Fruit fly (Drosophila melanogaster) whole organism, pupa: Measurements from ENCODE around the gene Atac1.

Experiments
- CG10348 ChIP-seq: fragments of 200-800 bp; sonication (Bioruptor generic); IDR thresholded peaks from 2 replicates; pipeline ENCODE4 v1.3.6; 2022; ENCODE audit warnings: missing biosample characterization, missing genetic modification characterization
- CG12605 ChIP-seq: fragments of 200-800 bp; sonication (Bioruptor generic); IDR thresholded peaks from 2 replicates; pipeline ENCODE4 v1.3.6; 2022; ENCODE audit warnings: missing biosample characterization, missing genetic modification characterization
- CG13204 ChIP-seq: fragments of 200-800 bp; sonication (Bioruptor generic); optimal IDR thresholded peaks from 2 replicates; lab custom pipeline; 2018; ENCODE audit warnings: missing biosample characterization, mild to moderate bottlenecking, missing genetic modification characterization, moderate library complexity
- CG14655 ChIP-seq: fragments of 200-800 bp; sonication (Bioruptor generic); optimal IDR thresholded peaks from 3 replicates; lab custom pipeline; 2017; ENCODE audit warnings: mild to moderate bottlenecking, missing biosample characterization, missing genetic modification reagents, missing genetic modification characterization
- CG15710 ChIP-seq: fragments of 200-800 bp; sonication (Bioruptor generic); optimal IDR thresholded peaks from 2 replicates; lab custom pipeline; 2018; ENCODE audit warnings: missing biosample characterization, mild to moderate bottlenecking, missing genetic modification characterization, moderate library complexity
- CG17806 ChIP-seq: fragments of 200-800 bp; sonication (Bioruptor generic); optimal IDR thresholded peaks from 2 replicates; lab custom pipeline; 2018; ENCODE audit warnings: missing biosample characterization, mild to moderate bottlenecking, missing genetic modification characterization, moderate library complexity
- CG32121 ChIP-seq: fragments of 200-800 bp; sonication (Bioruptor generic); IDR thresholded peaks from 2 replicates; pipeline ENCODE4 v1.3.6; 2022; ENCODE audit warnings: missing biosample characterization, missing genetic modification characterization
- CG34367 ChIP-seq: fragments of 200-800 bp; sonication (Bioruptor generic); optimal IDR thresholded peaks from 2 replicates; lab custom pipeline; 2018; ENCODE audit warnings: missing biosample characterization, mild to moderate bottlenecking, missing genetic modification characterization
- CG4496 ChIP-seq: fragments of 200-800 bp; sonication (Bioruptor generic); IDR thresholded peaks from 3 replicates; pipeline ENCODE4 v1.3.6; 2022; ENCODE audit warnings: missing biosample characterization, missing genetic modification characterization
- CG8159 ChIP-seq: fragments of 200-800 bp; sonication (Bioruptor generic); optimal IDR thresholded peaks from 3 replicates; lab custom pipeline; 2018; ENCODE audit warnings: missing biosample characterization, mild to moderate bottlenecking, missing genetic modification characterization, moderate library complexity
- CG8301 ChIP-seq: fragments of 200-800 bp; sonication (Bioruptor generic); optimal IDR thresholded peaks from 2 replicates; lab custom pipeline; 2018; ENCODE audit warnings: missing biosample characterization, mild to moderate bottlenecking, missing genetic modification characterization
- CG9948 ChIP-seq: fragments of 200-800 bp; sonication (Bioruptor generic); optimal IDR thresholded peaks from 2 replicates; lab custom pipeline; 2018; ENCODE audit warnings: missing biosample characterization, mild to moderate bottlenecking, missing genetic modification characterization, moderate library complexity
- D1 ChIP-seq: fragments of 200-800 bp; sonication (Bioruptor generic); optimal IDR thresholded peaks from 2 replicates; lab custom pipeline; 2018; ENCODE audit warnings: missing biosample characterization, mild to moderate bottlenecking, missing genetic modification characterization, moderate library complexity
- EcR ChIP-seq: fragments of 200-800 bp; sonication (Bioruptor generic); optimal IDR thresholded peaks from 3 replicates; lab custom pipeline; 2019; ENCODE audit warnings: missing biosample characterization, missing genetic modification characterization, mild to moderate bottlenecking, moderate library complexity, missing genetic modification reagents
- Ets98B ChIP-seq: fragments of 200-800 bp; sonication (Bioruptor generic); IDR thresholded peaks from 2 replicates; pipeline ENCODE4 v1.3.6; 2022; ENCODE audit warnings: missing biosample characterization, missing genetic modification characterization
- Pif1A ChIP-seq: fragments of 200-800 bp; sonication (Bioruptor generic); optimal IDR thresholded peaks from 3 replicates; lab custom pipeline; 2016; ENCODE audit warnings: missing biosample characterization, missing genetic modification characterization
- Pif1B ChIP-seq: fragments of 200-800 bp; sonication (Bioruptor generic); optimal IDR thresholded peaks from 3 replicates; lab custom pipeline; 2016; ENCODE audit warnings: missing biosample characterization, missing genetic modification characterization
- Snoo ChIP-seq: fragments of 200-800 bp; sonication (Bioruptor generic); optimal IDR thresholded peaks from 3 replicates; lab custom pipeline; 2017; ENCODE audit warnings: missing biosample characterization, mild to moderate bottlenecking, missing genetic modification characterization, inconsistent platforms
- fd96Ca ChIP-seq: fragments of 200-800 bp; sonication (Bioruptor generic); IDR thresholded peaks from 3 replicates; pipeline ENCODE4 v1.3.6; 2022; ENCODE audit warnings: missing biosample characterization, missing genetic modification characterization
- gl ChIP-seq: fragments of 200-800 bp; sonication (Bioruptor generic); optimal IDR thresholded peaks from 2 replicates; lab custom pipeline; 2018; ENCODE audit warnings: missing biosample characterization, mild to moderate bottlenecking, missing genetic modification characterization
- rn ChIP-seq: fragments of 200-800 bp; sonication (Bioruptor generic); IDR thresholded peaks from 2 replicates; pipeline ENCODE4 v1.3.6; 2022; ENCODE audit warnings: missing biosample characterization, missing genetic modification characterization

Gene Atac1

dm6 chr2L:6960165-6960564 is at the start of gene Atac1, which contains the start of gene Hmgcl:
Gene Atac1 (minus strand): TSS chr2L:6960328.
Gene Hmgcl (plus strand): TSS chr2L:6960377.
- TF ChIP-seq CG9948: no peak
- no peak for TF ChIP-seq CG14655
- TF ChIP-seq CG13204 (GFP tag; lab: Kevin White, UChicago): no peak
- no peak for TF ChIP-seq CG8301 (tag; lab: Kevin White, UChicago)
- TF ChIP-seq CG12605: no peak
- no peak for TF ChIP-seq CG10348 (GFP tag; lab: Robert Waterston, UW)
- no peak for TF ChIP-seq Pif1B (GFP tag; lab: Kevin White, UChicago)
- no peak for TF ChIP-seq CG8159 (tag; lab: Kevin White, UChicago)
- no peak for TF ChIP-seq Snoo (tag; lab: Kevin White, UChicago)
- TF ChIP-seq gl (tag; lab: Kevin White, UChicago): no peak
- TF ChIP-seq, all 21 proteins: peak for 0

dm6 chr2L:7007564-7007963 is 47.4 kb upstream of the Atac1 start:
- no peak for TF ChIP-seq CG17806 (tag; lab: Kevin White, UChicago)
- no peak for TF ChIP-seq CG9948
- no peak for TF ChIP-seq CG8301 (tag; lab: Kevin White, UChicago)
- no peak for TF ChIP-seq rn (GFP tag; lab: Robert Waterston, UW)
- TF ChIP-seq Snoo (tag; lab: Kevin White, UChicago): no peak
- TF ChIP-seq CG4496 (GFP tag; lab: Robert Waterston, UW): no peak
- TF ChIP-seq Pif1A (GFP tag; lab: Kevin White, UChicago): no peak
- TF ChIP-seq CG34367 (tag; lab: Kevin White, UChicago): no peak

- TF ChIP-seq Snoo (tag; lab: Kevin White, UChicago) (no peak), CG13204 (GFP tag; lab: Kevin White, UChicago) (no peak), EcR (GFP tag; lab: Kevin White, UChicago) (peak; percentile 20), CG15710 (tag; lab: Kevin White, UChicago) (no peak), CG9948 (no peak)
- TF ChIP-seq, all 21 proteins: peak for 1
Observed at dm6 chr2L:7005489-7005888, 45.4 kb upstream of the Atac1 start.

dm6 chr2L:7004304-7004703 is 44.2 kb upstream of the Atac1 start:
- TF ChIP-seq CG15710 (tag; lab: Kevin White, UChicago) (no peak), EcR (GFP tag; lab: Kevin White, UChicago) (peak; percentile 50), CG4496 (GFP tag; lab: Robert Waterston, UW) (no peak)

dm6 chr2L:6998736-6999135 is 38.6 kb upstream of the Atac1 start:
- TF ChIP-seq gl (tag; lab: Kevin White, UChicago) (no peak), CG13204 (GFP tag; lab: Kevin White, UChicago) (no peak), fd96Ca (no peak), CG12605 (no peak), Ets98B (GFP tag; lab: Robert Waterston, UW) (no peak), CG34367 (tag; lab: Kevin White, UChicago) (no peak), Pif1A (GFP tag; lab: Kevin White, UChicago) (no peak), CG8301 (tag; lab: Kevin White, UChicago) (no peak), CG32121 (GFP tag; lab: Robert Waterston, UW) (no peak), rn (GFP tag; lab: Robert Waterston, UW) (no peak), CG10348 (GFP tag; lab: Robert Waterston, UW) (no peak), EcR (GFP tag; lab: Kevin White, UChicago) (no peak), D1 (tag; lab: Kevin White, UChicago) (no peak), Pif1B (GFP tag; lab: Kevin White, UChicago) (no peak), CG17806 (tag; lab: Kevin White, UChicago) (no peak)

dm6 chr2L:6991085-6991484 is 31.0 kb upstream of the Atac1 start:
- TF ChIP-seq EcR (GFP tag; lab: Kevin White, UChicago) (peak; percentile 41), CG14655 (peak; percentile 76), Pif1A (GFP tag; lab: Kevin White, UChicago) (peak; percentile 58), CG8301 (tag; lab: Kevin White, UChicago) (peak; percentile 75), CG15710 (tag; lab: Kevin White, UChicago) (peak; percentile 61), CG17806 (tag; lab: Kevin White, UChicago) (peak; percentile 56), CG12605 (peak; percentile 77), CG4496 (GFP tag; lab: Robert Waterston, UW) (peak; percentile 87), Pif1B (GFP tag; lab: Kevin White, UChicago) (peak; percentile 49), D1 (tag; lab: Kevin White, UChicago) (no peak), CG13204 (GFP tag; lab: Kevin White, UChicago) (no peak), Snoo (tag; lab: Kevin White, UChicago) (peak; percentile 33), gl (tag; lab: Kevin White, UChicago) (peak; percentile 23), CG9948 (peak; percentile 38), Ets98B (GFP tag; lab: Robert Waterston, UW) (peak; percentile 88), CG8159 (tag; lab: Kevin White, UChicago) (peak; percentile 67), rn (GFP tag; lab: Robert Waterston, UW) (0 out of 2 replicates have a peak, but pooled peaks have one; percentile 47), CG32121 (GFP tag; lab: Robert Waterston, UW) (peak; percentile 83), fd96Ca (peak; percentile 87), CG10348 (GFP tag; lab: Robert Waterston, UW) (0 out of 2 replicates have a peak, but pooled peaks have one; percentile 35), CG34367 (tag; lab: Kevin White, UChicago) (peak; percentile 65)
